Fruit fly (Drosophila melanogaster): ENCODE measurements around the gene Noc1.

The Noc1 gene

dm6 chr3L:11084557-11085231, 10.1 kb downstream of the Noc1 start (continued):
- TF ChIP-seq fkh (GFP tag; optimal IDR thresholded peaks at IDR 0.05) (peak; percentile 95), CG6792 (GFP tag; optimal IDR thresholded peaks at IDR 0.05) (peak; percentile 94), Eip75B (GFP tag; optimal IDR thresholded peaks at IDR 0.05) (peak; percentile 99), topi (GFP tag; optimal IDR thresholded peaks at IDR 0.05) (peak; percentile 93), CG10631 (GFP tag; optimal IDR thresholded peaks at IDR 0.05) (peak; percentile 98), CG3919 (GFP tag; optimal IDR thresholded peaks at IDR 0.05) (peak; percentile 98), vri (GFP tag; optimal IDR thresholded peaks at IDR 0.05) (peak; percentile 63), Ets21C (GFP tag; optimal IDR thresholded peaks at IDR 0.05) (peak; percentile 79), Sox15 (GFP tag; optimal IDR thresholded peaks at IDR 0.05) (peak; percentile 80), Gug (GFP tag; IDR thresholded peaks at IDR 0.05) (peak; percentile 99), acj6 (GFP tag; optimal IDR thresholded peaks at IDR 0.05) (peak; percentile 97), CG6808 (GFP tag; optimal IDR thresholded peaks at IDR 0.05) (peak; percentile 93), Sox102F (GFP tag; optimal IDR thresholded peaks at IDR 0.05) (peak; percentile 87), CG32006 (GFP tag; optimal IDR thresholded peaks at IDR 0.05) (peak; percentile 99), achi (GFP tag; optimal IDR thresholded peaks at IDR 0.05) (peak; percentile 98), cyc (GFP tag; optimal IDR thresholded peaks at IDR 0.05) (peak; percentile 90), Met (GFP tag; optimal IDR thresholded peaks at IDR 0.05) (no peak)

dm6 chr3L:11085810-11086209, 11.2 kb downstream of the Noc1 start:
- TF ChIP-seq Sox102F (GFP tag; optimal IDR thresholded peaks at IDR 0.05), result no peak
- no peak for TF ChIP-seq CG1621 (tag; optimal IDR thresholded peaks at IDR 0.05)
- TF ChIP-seq fd85E (GFP tag; optimal IDR thresholded peaks at IDR 0.05), result no peak
- TF ChIP-seq Hr4 (GFP tag; optimal IDR thresholded peaks at IDR 0.05), result no peak
- TF ChIP-seq fkh (GFP tag; optimal IDR thresholded peaks at IDR 0.05), result peak; percentile 84

- no peak for TF ChIP-seq fd59A (GFP tag; optimal IDR thresholded peaks at IDR 0.05)
- TF ChIP-seq Blimp-1 (GFP tag; optimal IDR thresholded peaks at IDR 0.05), result no peak
- peak; percentile 74 for TF ChIP-seq CG6276 (GFP tag; optimal IDR thresholded peaks at IDR 0.05)
- peak; percentile 32 for TF ChIP-seq CG10669 (GFP tag; optimal IDR thresholded peaks at IDR 0.05)
- TF ChIP-seq salr (GFP tag; optimal IDR thresholded peaks at IDR 0.05), result peak in 1 of 2 experiments; percentile 85
- TF ChIP-seq dac (GFP tag; optimal IDR thresholded peaks at IDR 0.05), result peak; percentile 53
- TF ChIP-seq Sox102F (GFP tag; optimal IDR thresholded peaks at IDR 0.05), result peak; percentile 76
- peak; percentile 75 for TF ChIP-seq topi (GFP tag; optimal IDR thresholded peaks at IDR 0.05)
- TF ChIP-seq CG3919 (GFP tag; optimal IDR thresholded peaks at IDR 0.05), result peak; percentile 55
- peak; percentile 84 for TF ChIP-seq net (GFP tag; optimal IDR thresholded peaks at IDR 0.05)
- TF ChIP-seq CG34406 (GFP tag; optimal IDR thresholded peaks at IDR 0.05), result peak; percentile 69
- peak; percentile 69 for TF ChIP-seq Sox14 (GFP tag; optimal IDR thresholded peaks at IDR 0.05)
- TF ChIP-seq pdm3 (GFP tag; optimal IDR thresholded peaks at IDR 0.05), result peak; percentile 73
- peak; percentile 71 for TF ChIP-seq Lpt (GFP tag; optimal IDR thresholded peaks at IDR 0.05)
- TF ChIP-seq spab (GFP tag; optimal IDR thresholded peaks at IDR 0.05), result peak; percentile 15
- TF ChIP-seq Eip93F (GFP tag; optimal IDR thresholded peaks at IDR 0.05), result no peak
- TF ChIP-seq esn (GFP tag; optimal IDR thresholded peaks at IDR 0.05), result peak; percentile 81
- TF ChIP-seq Hr4 (GFP tag; optimal IDR thresholded peaks at IDR 0.05), result peak; percentile 88
- TF ChIP-seq achi (GFP tag; optimal IDR thresholded peaks at IDR 0.05), result peak; percentile 77
- TF ChIP-seq CG6792 (GFP tag; optimal IDR thresholded peaks at IDR 0.05), result peak; percentile 50
- peak; percentile 11 for TF ChIP-seq CG3032 (tag; optimal IDR thresholded peaks at IDR 0.05)
- TF ChIP-seq CG8632 (GFP tag; optimal IDR thresholded peaks at IDR 0.05), result peak; percentile 68
- peak; percentile 28 to 57 for TF ChIP-seq ss (GFP tag; optimal IDR thresholded peaks at IDR 0.05)
- TF ChIP-seq fd85E (GFP tag; optimal IDR thresholded peaks at IDR 0.05), result no peak
- TF ChIP-seq Sox15 (GFP tag; optimal IDR thresholded peaks at IDR 0.05), result peak; percentile 8
- TF ChIP-seq CG9139 (GFP tag; optimal IDR thresholded peaks at IDR 0.05), result no peak
- TF ChIP-seq CG6163 (GFP tag; IDR thresholded peaks at IDR 0.05), result peak; percentile 65; the same call in 1 of the 3 replicates
- peak; percentile 62 for TF ChIP-seq acj6 (GFP tag; optimal IDR thresholded peaks at IDR 0.05)
- TF ChIP-seq Eip75B (GFP tag; optimal IDR thresholded peaks at IDR 0.05), result peak; percentile 49
- TF ChIP-seq Eip78C (GFP tag), result peak; percentile 92
- TF ChIP-seq CG10631 (GFP tag; optimal IDR thresholded peaks at IDR 0.05), result peak; percentile 61
- peak; percentile 3 for TF ChIP-seq CG16779 (tag; optimal IDR thresholded peaks at IDR 0.05)
- peak; percentile 77 for TF ChIP-seq CG4318 (GFP tag; optimal IDR thresholded peaks at IDR 0.05)
- TF ChIP-seq lz (GFP tag; optimal IDR thresholded peaks at IDR 0.05), result peak; percentile 60
- TF ChIP-seq Ets96B (tag; optimal IDR thresholded peaks at IDR 0.05), result peak; percentile 38
Observed at dm6 chr3L:11089805-11090440, 15.4 kb downstream of the Noc1 start.

All from whole organism, prepupa.